Fruit fly (Drosophila melanogaster) whole organism, larva: ENCODE data around the gene dpr19.

Source experiments
- noc ChIP-seq: fragments of 200-800 bp; sonication (Bioruptor generic); optimal IDR thresholded peaks from 3 replicates; lab custom pipeline; 2019; ENCODE audit warnings: missing biosample characterization, mild to moderate bottlenecking, missing genetic modification characterization, moderate library complexity

Gene dpr19

DNA sequence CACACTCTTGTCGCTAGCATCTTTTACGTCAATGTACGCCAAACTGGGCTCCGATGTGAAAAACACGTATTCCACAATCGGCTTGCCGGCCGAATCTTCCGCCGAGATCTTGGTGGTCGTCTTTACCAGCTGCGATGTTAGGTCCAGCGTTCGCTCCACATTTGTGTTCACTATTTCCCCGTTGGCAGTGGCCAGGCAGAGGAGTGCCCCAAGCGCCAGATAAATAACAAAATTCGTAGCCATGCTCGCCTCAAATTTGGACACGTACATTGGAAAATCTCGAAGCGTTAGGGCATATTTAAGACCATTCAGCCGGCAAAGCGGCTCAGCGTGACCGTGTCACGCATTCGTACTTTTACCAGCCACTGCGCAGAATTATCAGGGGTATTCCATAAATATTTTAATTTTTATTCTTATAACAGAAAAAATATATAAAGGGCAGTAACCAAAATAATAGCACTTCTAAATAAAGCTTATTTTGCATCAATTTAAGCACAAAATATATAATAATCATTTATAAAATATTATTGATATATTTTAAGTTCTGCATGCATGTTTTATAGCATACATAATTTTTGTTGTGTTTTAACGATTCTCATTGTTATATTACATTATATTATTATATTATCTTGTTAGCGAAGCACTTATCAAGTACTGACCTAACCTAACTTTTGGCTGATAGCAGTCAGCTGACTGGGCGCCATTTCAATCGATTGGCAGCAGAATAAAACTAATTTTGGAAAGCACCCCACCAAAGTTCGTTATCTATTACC, at the start of gene dpr19, which contains the start of gene CG33303:
TSS of gene dpr19 (plus strand) at position 705 of the 773 bp plus-strand sequence.
TSS of gene CG33303 (minus strand) at position 294 of the 773 bp plus-strand sequence.
- TF ChIP-seq noc (tag; lab: Kevin White, UChicago), result peak; percentile 11

- TF ChIP-seq noc (tag; lab: Kevin White, UChicago), result no peak
Observed at dm6 chr2L:10327790-10328189, 48.2 kb upstream of the dpr19 start, which contains the start of gene RnrL. Gene RnrL (minus strand): TSS chr2L:10327943.

- no peak for TF ChIP-seq noc (tag; lab: Kevin White, UChicago)
Observed at dm6 chr2L:10331066-10331847, 44.7 kb upstream of the dpr19 start, which contains the start of the genes Schip1 and Cox10. Gene Schip1 (minus strand): TSS chr2L:10331116. Gene Cox10 (plus strand): TSS chr2L:10331471.

- no peak for TF ChIP-seq noc (tag; lab: Kevin White, UChicago)
Observed at dm6 chr2L:10333091-10333991, 42.6 kb upstream of the dpr19 start, which contains the start of gene GATAd. Gene GATAd (plus strand): TSS chr2L:10333734.

dm6 chr2L:10334213-10334612, 41.8 kb upstream of the dpr19 start:
- TF ChIP-seq noc (tag; lab: Kevin White, UChicago), result no peak

DNA sequence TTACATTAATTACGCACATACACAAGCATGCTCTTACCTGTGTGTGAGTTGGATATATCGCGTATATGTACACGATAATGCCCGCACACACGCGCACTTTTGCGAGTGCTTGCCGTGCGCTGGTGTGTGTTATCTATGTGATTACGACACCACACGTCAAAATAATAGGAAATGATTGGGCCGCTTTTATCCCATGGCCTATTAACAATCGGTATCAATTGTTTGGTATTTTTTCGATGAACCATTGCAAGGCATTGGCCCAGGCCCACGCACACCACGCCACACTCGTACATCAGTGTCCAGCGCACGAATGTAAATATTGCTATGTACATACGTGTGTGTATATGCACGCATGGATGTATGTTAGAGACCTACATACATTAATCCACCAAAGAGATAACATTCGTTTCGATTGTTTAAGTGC, 41.1 kb upstream of the dpr19 start:
- peak; percentile 89 for TF ChIP-seq noc (tag; lab: Kevin White, UChicago)

- TF ChIP-seq noc (tag; lab: Kevin White, UChicago), result no peak
Observed at dm6 chr2L:10339212-10339721, 36.7 kb upstream of the dpr19 start, which contains the start of gene SamDC. Gene SamDC (plus strand): TSS chr2L:10339457.

DNA sequence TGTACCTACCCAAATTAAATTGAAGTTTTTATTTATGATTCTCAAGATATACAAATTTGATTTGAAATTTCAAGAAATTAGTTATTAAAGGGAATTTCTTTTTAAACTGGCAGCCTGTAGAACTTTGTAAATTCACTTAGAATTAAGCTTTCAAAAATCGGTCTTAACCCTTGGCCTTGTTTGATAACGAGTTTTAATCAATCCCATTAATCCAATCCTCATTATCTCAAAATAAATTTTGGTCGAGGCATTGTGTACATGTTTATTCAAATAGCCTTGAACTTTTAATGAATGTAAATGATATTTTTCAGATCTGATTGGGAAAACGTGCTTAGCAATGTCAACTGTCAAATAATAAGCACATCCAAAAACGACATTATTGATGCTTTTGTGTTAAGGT, 36.1 kb upstream of the dpr19 start:
- TF ChIP-seq noc (tag; lab: Kevin White, UChicago), result no peak

- peak; percentile 14 for TF ChIP-seq noc (tag; lab: Kevin White, UChicago)
Observed at dm6 chr2L:10341405-10341804, 34.6 kb upstream of the dpr19 start, which contains the start of gene CG31715. Gene CG31715 (plus strand): TSS chr2L:10341616.

- no peak for TF ChIP-seq noc (tag; lab: Kevin White, UChicago)
Observed at dm6 chr2L:10342471-10342870, 33.5 kb upstream of the dpr19 start, which contains the start of gene Sps2. Gene Sps2 (plus strand): TSS chr2L:10342594.

- no peak for TF ChIP-seq noc (tag; lab: Kevin White, UChicago)
Observed at dm6 chr2L:10344029-10344606, 31.9 kb upstream of the dpr19 start, which contains the start of gene Frmd5. Gene Frmd5 (plus strand): TSS chr2L:10344442.

dm6 chr2L:10351130-10351529, 24.8 kb upstream of the dpr19 start:
- TF ChIP-seq noc (tag; lab: Kevin White, UChicago), result no peak

- no peak for TF ChIP-seq noc (tag; lab: Kevin White, UChicago)
Observed at dm6 chr2L:10353871-10354270, 22.1 kb upstream of the dpr19 start, which contains the start of gene CG34367. Gene CG34367 (minus strand): TSS chr2L:10353905.

DNA sequence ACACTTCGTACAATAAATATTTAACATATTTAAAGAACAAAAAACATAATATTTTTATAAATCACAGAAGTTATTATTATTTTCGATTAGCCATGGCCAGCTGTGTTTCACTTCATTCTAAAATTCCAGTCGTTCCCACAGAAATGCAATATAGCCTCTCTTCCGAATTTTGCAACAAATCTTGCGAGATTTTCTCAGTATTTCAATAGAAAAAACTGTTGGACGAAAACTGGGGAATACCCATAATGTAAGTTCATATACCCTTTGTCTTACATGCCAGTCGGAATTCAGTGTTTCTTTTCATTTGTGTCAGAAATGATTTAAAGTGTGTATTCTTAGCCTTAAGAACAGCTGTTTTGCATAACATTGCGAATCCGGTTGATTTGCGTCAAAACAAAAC, 19.5 kb upstream of the dpr19 start, which contains the start of the genes CtsL4 and ClpP:
TSS of gene CtsL4 (minus strand) at position 90 of the 400 bp plus-strand sequence.
TSS of gene ClpP (plus strand) at position 288 of the 400 bp plus-strand sequence.
- no peak for TF ChIP-seq noc (tag; lab: Kevin White, UChicago)
